Worm (Caenorhabditis elegans): ENCODE measurements around the gene rbm-7.

DNA sequence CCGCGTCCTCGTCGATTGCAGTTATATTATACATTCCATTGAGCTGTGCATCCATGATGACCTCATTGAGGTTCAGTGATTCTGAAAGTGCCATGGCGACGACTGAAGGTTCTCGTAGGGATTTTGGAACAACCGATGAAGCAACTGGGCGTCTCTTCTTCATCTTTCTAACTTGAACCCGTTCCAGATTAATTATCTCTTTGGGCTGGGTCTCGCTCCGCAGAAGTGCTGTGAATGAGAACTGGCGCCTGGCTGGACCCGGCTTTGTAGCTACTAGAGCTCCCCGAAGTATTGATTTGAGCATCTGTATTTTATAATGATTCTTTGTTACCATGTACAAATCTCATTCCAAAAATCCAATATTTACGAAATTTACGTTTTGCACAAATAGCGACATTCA lies 45.9 kb upstream of the rbm-7 start, which contains the start of gene ZK1010.2:
- TF ChIP-seq nhr-28 (tag; optimal IDR thresholded peaks at IDR 0.05) (no peak), ztf-11 (tag; optimal IDR thresholded peaks at IDR 0.05) (no peak), sea-2 (GFP tag; optimal IDR thresholded peaks at IDR 0.05) (no peak), elt-2 (tag; optimal IDR thresholded peaks at IDR 0.05) (no peak)
